Worm (Caenorhabditis elegans) whole organism, young adult: ENCODE data around the gene pptr-2.

Experiments used
- F52B5.7 ChIP-seq: sonication (generic microtip); optimal IDR thresholded peaks from 2 replicates; lab custom pipeline; 2016; ENCODE audit warnings: mild to moderate bottlenecking, missing genetic modification characterization, missing compliant biosample characterization
- F57C9.4 ChIP-seq: sonication (generic microtip); optimal IDR thresholded peaks from 2 replicates; lab custom pipeline; 2017; ENCODE audit warnings: mild to moderate bottlenecking, missing genetic modification characterization, missing compliant biosample characterization
- ZK185.1 ChIP-seq: sonication (generic microtip); optimal IDR thresholded peaks from 2 replicates; lab custom pipeline; 2016; ENCODE audit warnings: mild to moderate bottlenecking, missing genetic modification characterization, missing compliant biosample characterization; ENCODE audit not compliant: poor library complexity, severe bottlenecking
- ceh-40 ChIP-seq: fragments of 200-800 bp; sonication (Bioruptor generic); IDR thresholded peaks from 2 replicates; pipeline ENCODE4 v1.3.6; 2022; ENCODE audit warnings: missing genetic modification characterization, missing compliant biosample characterization
- chd-7 ChIP-seq: sonication (generic microtip); optimal IDR thresholded peaks from 2 replicates; lab custom pipeline; 2016; ENCODE audit warnings: mild to moderate bottlenecking, missing genetic modification characterization, moderate library complexity, missing compliant biosample characterization

- TF ChIP-seq chd-7 (tag; lab: Kevin White, UChicago) (no peak), F57C9.4 (tag; lab: Kevin White, UChicago) (no peak), ZK185.1 (tag; lab: Kevin White, UChicago) (no peak), F52B5.7 (tag; lab: Kevin White, UChicago) (peak; percentile 46), ceh-40 (GFP tag; lab: Robert Waterston, UW) (no peak)
Measured at ce11 chrV:11082475-11082874, 47.7 kb upstream of the pptr-2 start.
